Worm (Caenorhabditis elegans): ENCODE data around the gene K09E9.7.

K09E9.7 gene

ce11 chrX:15608593-15608992, 32.1 kb upstream of the K09E9.7 start:
- TF ChIP-seq unc-86 (tag; optimal IDR thresholded peaks at IDR 0.05), result no peak
- no peak for TF ChIP-seq elt-4 (tag; optimal IDR thresholded peaks at IDR 0.05)
- TF ChIP-seq madf-2 (tag; optimal IDR thresholded peaks at IDR 0.05), result no peak
- TF ChIP-seq ahr-1 (tag; optimal IDR thresholded peaks at IDR 0.05), result no peak
- no peak for TF ChIP-seq nfya-1 (tag; optimal IDR thresholded peaks at IDR 0.05)
- no peak for TF ChIP-seq hlh-8 (tag; optimal IDR thresholded peaks at IDR 0.05)
- no peak for TF ChIP-seq tbx-2 (tag; optimal IDR thresholded peaks at IDR 0.05)
- TF ChIP-seq hlh-13 (GFP tag; optimal IDR thresholded peaks at IDR 0.05), result no peak
- TF ChIP-seq K09A11.1 (tag; optimal IDR thresholded peaks at IDR 0.05; ENCODE audit: insufficient read depth), result no peak
- TF ChIP-seq che-1 (tag; optimal IDR thresholded peaks at IDR 0.05), result no peak
- no peak for TF ChIP-seq fkh-6 (tag; optimal IDR thresholded peaks at IDR 0.05)

- TF ChIP-seq ets-4 (tag; optimal IDR thresholded peaks at IDR 0.05) (no peak), hlh-13 (GFP tag; optimal IDR thresholded peaks at IDR 0.05) (no peak), unc-86 (tag; optimal IDR thresholded peaks at IDR 0.05) (no peak), unc-55 (GFP tag; optimal IDR thresholded peaks at IDR 0.05) (no peak), sox-2 (GFP tag; IDR thresholded peaks at IDR 0.05) (no peak), dmd-4 (tag; optimal IDR thresholded peaks at IDR 0.05; ENCODE audit: borderline replicate concordance) (no peak), syd-9 (tag; optimal IDR thresholded peaks at IDR 0.05) (no peak), rnt-1 (tag; optimal IDR thresholded peaks at IDR 0.05) (no peak), lin-11 (tag; optimal IDR thresholded peaks at IDR 0.05) (no peak), K09A11.1 (tag; optimal IDR thresholded peaks at IDR 0.05; ENCODE audit: insufficient read depth) (no peak), dve-1 (tag; optimal IDR thresholded peaks at IDR 0.05) (no peak), unc-3 (GFP tag; conservative IDR thresholded peaks at IDR 0.05) (no peak), unc-3 (tag; optimal IDR thresholded peaks at IDR 0.05) (no peak)
Measured at ce11 chrX:15609698-15610097, 31.0 kb upstream of the K09E9.7 start.

- peak; percentile 88 for TF ChIP-seq elt-2 (tag; optimal IDR thresholded peaks at IDR 0.05)
- no peak for TF ChIP-seq fax-1 (tag; optimal IDR thresholded peaks at IDR 0.05)
Measured at ce11 chrX:15610527-15611091, 30.1 kb upstream of the K09E9.7 start.

ce11 chrX:15613745-15614229, 26.9 kb upstream of the K09E9.7 start, which contains the start of gene K09E9.3:
Gene K09E9.3, minus strand, starts transcription at chrX:15613795.
- TF ChIP-seq nfya-1 (tag; optimal IDR thresholded peaks at IDR 0.05) (peak; percentile 37), dmd-4 (tag; optimal IDR thresholded peaks at IDR 0.05; ENCODE audit: borderline replicate concordance) (no peak), ceh-31 (tag; optimal IDR thresholded peaks at IDR 0.05) (peak; percentile 2), ama-1 (optimal IDR thresholded peaks at IDR 0.05) (no peak)

- TF ChIP-seq ceh-34 (tag; optimal IDR thresholded peaks at IDR 0.05) (no peak), mec-3 (tag; optimal IDR thresholded peaks at IDR 0.05; ENCODE audit: borderline replicate concordance) (no peak), Y22D7AL.16 (tag; optimal IDR thresholded peaks at IDR 0.05) (no peak), ceh-18 (tag; optimal IDR thresholded peaks at IDR 0.05) (peak; percentile 25), pqm-1 (tag; optimal IDR thresholded peaks at IDR 0.05) (no peak), pax-1 (tag; optimal IDR thresholded peaks at IDR 0.05) (no peak), ahr-1 (tag; optimal IDR thresholded peaks at IDR 0.05) (no peak), ceh-30 (tag; optimal IDR thresholded peaks at IDR 0.05) (no peak), pha-2 (tag; optimal IDR thresholded peaks at IDR 0.05) (no peak), nfya-1 (tag; optimal IDR thresholded peaks at IDR 0.05) (peak; percentile 18), K02D7.2 (tag; optimal IDR thresholded peaks at IDR 0.05) (no peak), unc-55 (GFP tag; optimal IDR thresholded peaks at IDR 0.05) (peak; percentile 75), zip-5 (tag; optimal IDR thresholded peaks at IDR 0.05) (no peak), sox-4 (tag; optimal IDR thresholded peaks at IDR 0.05) (no peak), ceh-45 (GFP tag; IDR thresholded peaks at IDR 0.05) (0 out of 2 replicates have a peak, but pooled peaks have one; percentile 24), fkh-10 (GFP tag; optimal IDR thresholded peaks at IDR 0.05) (no peak), ceh-31 (tag; optimal IDR thresholded peaks at IDR 0.05) (peak; percentile 43), ets-4 (tag; optimal IDR thresholded peaks at IDR 0.05) (no peak), che-1 (tag; optimal IDR thresholded peaks at IDR 0.05) (no peak), ceh-14 (tag; optimal IDR thresholded peaks at IDR 0.05) (no peak), hlh-15 (tag; optimal IDR thresholded peaks at IDR 0.05) (no peak), ceh-19 (GFP tag; optimal IDR thresholded peaks at IDR 0.05) (no peak), ama-1 (optimal IDR thresholded peaks at IDR 0.05) (no peak), hlh-30 (tag; optimal IDR thresholded peaks at IDR 0.05; ENCODE audit: insufficient read depth) (no peak), eyg-1 (tag; optimal IDR thresholded peaks at IDR 0.05) (no peak), dmd-4 (tag; optimal IDR thresholded peaks at IDR 0.05; ENCODE audit: borderline replicate concordance) (no peak), nhr-11 (tag; optimal IDR thresholded peaks at IDR 0.05) (no peak)
Measured at ce11 chrX:15616443-15616842, 24.3 kb upstream of the K09E9.7 start, which contains the start of gene ergi-3. Gene ergi-3, minus strand, starts transcription at chrX:15616753.

Measured in whole organism, late embryonic.